Worm (Caenorhabditis elegans) whole organism, late embryonic: Measurements from ENCODE around the gene jmjd-3.1.

Experiments
- ets-4 ChIP-seq: sonication (generic microtip); optimal IDR thresholded peaks from 2 replicates; lab custom pipeline; 2016; ENCODE audit warnings: missing genetic modification characterization, missing compliant biosample characterization
- syd-9 ChIP-seq: sonication (generic microtip); optimal IDR thresholded peaks from 2 replicates; lab custom pipeline; 2016; ENCODE audit warnings: mild to moderate bottlenecking, missing genetic modification characterization, moderate library complexity, missing compliant biosample characterization

DNA sequence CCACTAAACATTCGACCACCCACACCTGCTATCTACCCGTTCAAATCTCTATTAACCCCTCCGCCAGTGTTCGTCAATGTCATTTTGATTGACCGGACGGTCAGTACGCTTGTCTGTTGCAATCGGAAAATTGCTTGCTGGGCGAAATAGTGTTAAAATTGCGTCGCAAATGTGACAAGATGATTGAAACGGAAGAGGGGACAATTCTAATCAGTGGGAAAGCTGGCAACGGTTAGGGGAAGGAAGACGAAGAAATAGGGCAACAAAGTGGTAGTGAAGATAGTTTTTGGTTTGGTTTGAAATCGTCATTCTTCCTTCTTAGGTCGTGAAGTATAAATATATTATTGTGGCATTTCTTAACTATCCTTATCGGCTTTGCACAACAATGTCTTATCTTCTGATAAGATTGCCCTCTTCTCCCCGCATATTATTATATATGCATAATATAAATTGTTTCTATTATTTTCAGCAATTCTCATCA lies 2.4 kb upstream of the jmjd-3.1 start:
- TF ChIP-seq syd-9 (tag; lab: Kevin White, UChicago) (no peak), ets-4 (tag; lab: Kevin White, UChicago) (no peak)
